Fruit fly (Drosophila melanogaster): ENCODE measurements around the gene RhoGAP15B.

RhoGAP15B gene

dm6 chrX:16944049-16944532, 1.0 kb downstream of the RhoGAP15B start (continued):
- TF ChIP-seq Fer3 (tag; optimal IDR thresholded peaks at IDR 0.05) (peak; percentile 81), Neu2 (GFP tag; optimal IDR thresholded peaks at IDR 0.05; ENCODE audit: borderline replicate concordance) (no peak), C15 (GFP tag; IDR thresholded peaks at IDR 0.05) (no peak), sd (tag; optimal IDR thresholded peaks at IDR 0.05) (peak; percentile 5), pb (GFP tag; optimal IDR thresholded peaks at IDR 0.05) (no peak), Sox102F (GFP tag; optimal IDR thresholded peaks at IDR 0.05) (peak; percentile 63), vfl (GFP tag; optimal IDR thresholded peaks at IDR 0.05) (no peak), CG13287 (GFP tag; IDR thresholded peaks at IDR 0.05; ENCODE audit: partially characterized antibody) (no peak), Bteb2 (GFP tag; optimal IDR thresholded peaks at IDR 0.05) (no peak), CG4360 (GFP tag; IDR thresholded peaks at IDR 0.05) (no peak), CG32532 (GFP tag; IDR thresholded peaks at IDR 0.05) (peak; percentile 67; the same call in 1 of the 2 replicates), Nf-YC (tag; optimal IDR thresholded peaks at IDR 0.05) (peak; percentile 23), ab (GFP tag; optimal IDR thresholded peaks at IDR 0.05) (no peak), Six4 (GFP tag; optimal IDR thresholded peaks at IDR 0.05) (no peak), Sin3A (optimal IDR thresholded peaks at IDR 0.05) (no peak), CoRest (tag; optimal IDR thresholded peaks at IDR 0.05) (peak; percentile 84), CG1603 (tag; optimal IDR thresholded peaks at IDR 0.05) (no peak), Xbp1 (GFP tag; optimal IDR thresholded peaks at IDR 0.05) (peak; percentile 28), da (GFP tag; optimal IDR thresholded peaks at IDR 0.05) (no peak), CG7987 (GFP tag; optimal IDR thresholded peaks at IDR 0.05) (no peak), CG5245 (GFP tag; optimal IDR thresholded peaks at IDR 0.05) (no peak), HmgD (GFP tag; optimal IDR thresholded peaks at IDR 0.05) (no peak), ato (GFP tag; IDR thresholded peaks at IDR 0.05; ENCODE audit: partially characterized antibody) (no peak), CG7786 (GFP tag; optimal IDR thresholded peaks at IDR 0.05) (no peak), Ets65A (GFP tag) (no peak), unc-4 (GFP tag; IDR thresholded peaks at IDR 0.05; ENCODE audit: partially characterized antibody) (no peak), CG15696 (tag; optimal IDR thresholded peaks at IDR 0.05) (peak; percentile 19), CG33213 (GFP tag; optimal IDR thresholded peaks at IDR 0.05) (no peak), CG30431 (GFP tag; optimal IDR thresholded peaks at IDR 0.05) (no peak), CG7839 (tag; optimal IDR thresholded peaks at IDR 0.05) (peak; percentile 87), CG8290 (GFP tag; optimal IDR thresholded peaks at IDR 0.05) (no peak), CG8290 (tag; optimal IDR thresholded peaks at IDR 0.05) (no peak), CG11723 (GFP tag; optimal IDR thresholded peaks at IDR 0.05) (no peak), sisA (GFP tag; IDR thresholded peaks at IDR 0.05) (no peak; the same call in 1 of the 2 replicates), CrebB (tag; optimal IDR thresholded peaks at IDR 0.05) (peak; percentile 46), Mrtf (GFP tag; IDR thresholded peaks at IDR 0.05) (no peak), CG10565 (GFP tag; optimal IDR thresholded peaks at IDR 0.05) (no peak), wdn (GFP tag; IDR thresholded peaks at IDR 0.05) (no peak), CG8089 (GFP tag; optimal IDR thresholded peaks at IDR 0.05) (no peak), pan (optimal IDR thresholded peaks at IDR 0.05) (no peak), pan (GFP tag; optimal IDR thresholded peaks at IDR 0.05 in 1 of 2, IDR thresholded peaks at IDR 0.05 in 1 of 2) (peak in 1 of 2 experiments; percentile 61), pzg (GFP tag; optimal IDR thresholded peaks at IDR 0.05) (no peak), D19B (GFP tag; optimal IDR thresholded peaks at IDR 0.05) (peak; percentile 26), ap (GFP tag; IDR thresholded peaks at IDR 0.05) (no peak), zf30C (GFP tag; optimal IDR thresholded peaks at IDR 0.05) (no peak), CG7745 (tag; optimal IDR thresholded peaks at IDR 0.05) (no peak), ATbp (GFP tag; optimal IDR thresholded peaks at IDR 0.05) (peak; percentile 0), unpg (GFP tag; optimal IDR thresholded peaks at IDR 0.05) (peak; percentile 81), CG3065 (GFP tag; optimal IDR thresholded peaks at IDR 0.05) (no peak), Dek (tag; optimal IDR thresholded peaks at IDR 0.05) (peak; percentile 80), bsh (GFP tag; optimal IDR thresholded peaks at IDR 0.05) (peak in 1 of 2 experiments; percentile 57), CG17612 (GFP tag; IDR thresholded peaks at IDR 0.05) (no peak)

All from whole organism, embryonic.